Worm (Caenorhabditis elegans) whole organism, L4/young adult: ENCODE measurements around the gene T24E12.1.

Experiments used
- W03F9.2 ChIP-seq: fragments of 150-350 bp; optimal IDR thresholded peaks from 2 replicates; lab custom pipeline; 2014; ENCODE audit warnings: missing biosample characterization, missing genetic modification characterization
- dao-5 ChIP-seq: sonication (generic microtip); optimal IDR thresholded peaks from 2 replicates; lab custom pipeline; 2016; ENCODE audit warnings: missing genotype, missing genetic modification characterization, moderate library complexity, missing compliant biosample characterization
- him-1 ChIP-seq: sonication (generic microtip); optimal IDR thresholded peaks from 2 replicates; lab custom pipeline; 2016; ENCODE audit warnings: missing genotype, missing genetic modification reagents, missing genetic modification characterization, missing compliant biosample characterization

DNA sequence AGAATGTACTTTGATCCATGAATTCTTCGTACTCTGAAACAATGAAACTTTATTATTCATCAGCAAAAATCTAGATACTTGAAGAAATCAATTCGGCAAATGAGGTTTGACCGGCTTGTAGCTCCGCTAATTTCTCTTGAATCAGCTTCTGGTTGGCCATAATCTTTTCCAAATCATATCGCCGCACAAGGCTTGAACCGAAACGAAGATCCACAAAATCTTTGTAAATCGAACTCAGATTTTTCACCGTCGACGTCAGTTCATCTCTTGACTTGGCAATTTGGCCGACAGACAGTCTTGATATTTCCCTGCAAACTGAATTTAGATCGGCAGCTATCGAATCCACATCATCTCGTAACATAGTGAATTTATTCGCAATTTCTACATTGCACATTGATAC is 20.2 kb downstream of the T24E12.1 start:
- TF ChIP-seq him-1 (no peak), W03F9.2 (tag; lab: Kevin White, UChicago) (no peak), dao-5 (no peak)
